Fruit fly (Drosophila melanogaster): ENCODE results near the gene Nepl15.

dm6 chr3R:22780135-22780534 lies 14.2 kb upstream of the Nepl15 start:
- TF ChIP-seq cnc (optimal IDR thresholded peaks at IDR 0.05) (no peak), Crg-1 (GFP tag; optimal IDR thresholded peaks at IDR 0.05) (no peak), pad (GFP tag; optimal IDR thresholded peaks at IDR 0.05) (no peak), CG5204 (GFP tag; optimal IDR thresholded peaks at IDR 0.05) (peak; percentile 37), CG11617 (GFP tag; optimal IDR thresholded peaks at IDR 0.05) (no peak), Mnt (GFP tag; optimal IDR thresholded peaks at IDR 0.05) (no peak), CG14711 (tag; optimal IDR thresholded peaks at IDR 0.05) (no peak), CG7045 (GFP tag; optimal IDR thresholded peaks at IDR 0.05) (no peak), CG12768 (GFP tag; optimal IDR thresholded peaks at IDR 0.05) (peak; percentile 2), cic (GFP tag; optimal IDR thresholded peaks at IDR 0.05) (no peak), bab1 (GFP tag; optimal IDR thresholded peaks at IDR 0.05) (no peak), Clk (GFP tag; optimal IDR thresholded peaks at IDR 0.05) (no peak), CG1620 (GFP tag; optimal IDR thresholded peaks at IDR 0.05) (no peak), kay (GFP tag; ENCODE audit: borderline replicate concordance) (no peak)

Measured in whole organism, adult.